Fruit fly (Drosophila melanogaster) S2 (cell line): ENCODE data around the gene hep.

Experiments used
- CG8478 ChIP-seq: fragments of >200 bp; optimal IDR thresholded peaks from 2 replicates; lab custom pipeline; 2018
- CTCF ChIP-seq, 2 experiments: fragments of >200 bp; optimal IDR thresholded peaks; 2 replicates each; lab custom pipeline; 2018

The hep gene

DNA sequence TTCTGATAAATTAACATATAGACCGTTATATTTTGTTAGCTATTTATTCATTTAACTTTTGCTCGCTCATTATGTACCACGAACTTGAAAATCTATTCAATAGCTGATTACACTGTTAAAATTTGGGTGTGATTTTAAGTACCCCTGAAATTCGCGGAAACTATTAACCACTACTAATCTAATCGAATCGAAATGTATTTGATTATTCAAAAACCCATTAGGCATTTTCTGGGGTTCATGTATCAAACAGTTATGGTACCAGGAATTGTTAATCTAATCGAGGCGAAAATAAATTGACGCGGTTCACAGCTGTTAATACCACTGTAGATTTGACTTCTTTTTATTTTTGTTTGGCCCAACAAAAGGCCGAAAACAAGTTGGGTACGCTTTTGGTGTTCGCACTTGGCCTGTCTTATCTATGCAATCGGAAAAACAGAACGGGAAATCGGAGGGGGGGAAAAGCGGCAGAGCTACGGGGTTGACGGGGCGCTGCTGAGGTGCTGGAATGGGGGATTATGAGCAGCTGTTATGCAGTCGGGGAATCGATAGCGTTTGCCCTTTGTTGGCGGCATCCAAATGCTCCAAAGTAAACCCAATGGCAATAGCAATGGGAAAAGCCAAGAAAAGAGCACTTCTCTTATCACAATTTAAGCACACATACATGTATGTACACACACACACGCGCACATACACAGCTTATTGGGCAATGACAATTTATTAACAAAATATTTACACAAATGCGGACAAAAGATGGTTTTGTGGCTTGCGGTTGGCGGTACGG, 2.0 kb downstream of the hep start:
- no peak for TF ChIP-seq CG8478
- TF ChIP-seq CTCF (optimal IDR thresholded peaks at IDR 0.05; lab: Kevin White, UChicago): no peak

DNA sequence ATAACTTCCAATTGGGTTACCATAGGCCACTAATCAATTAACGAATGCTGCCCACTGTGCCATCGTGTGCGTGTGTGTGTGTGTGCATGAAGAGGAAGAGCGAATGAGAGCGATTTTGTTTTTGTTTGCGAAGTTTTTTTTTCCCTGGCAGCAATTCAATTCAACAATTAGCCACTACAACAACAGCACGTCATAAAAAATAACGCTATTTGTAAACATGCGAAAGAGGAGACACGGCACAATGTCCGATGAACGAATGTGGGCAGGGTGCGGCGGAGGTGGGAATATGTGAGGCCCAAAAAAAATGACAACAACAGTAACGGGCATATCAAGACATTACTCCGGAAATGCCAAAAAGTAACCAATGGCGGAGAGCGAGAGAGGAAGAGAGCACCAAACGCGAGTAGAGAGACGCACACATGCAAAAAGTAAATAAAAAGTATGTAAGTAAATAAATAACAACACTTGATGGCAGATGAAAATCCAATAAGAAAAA, 2.9 kb downstream of the hep start:
- TF ChIP-seq CTCF (optimal IDR thresholded peaks at IDR 0.05; lab: Kevin White, UChicago) (no peak), CG8478 (no peak)

DNA sequence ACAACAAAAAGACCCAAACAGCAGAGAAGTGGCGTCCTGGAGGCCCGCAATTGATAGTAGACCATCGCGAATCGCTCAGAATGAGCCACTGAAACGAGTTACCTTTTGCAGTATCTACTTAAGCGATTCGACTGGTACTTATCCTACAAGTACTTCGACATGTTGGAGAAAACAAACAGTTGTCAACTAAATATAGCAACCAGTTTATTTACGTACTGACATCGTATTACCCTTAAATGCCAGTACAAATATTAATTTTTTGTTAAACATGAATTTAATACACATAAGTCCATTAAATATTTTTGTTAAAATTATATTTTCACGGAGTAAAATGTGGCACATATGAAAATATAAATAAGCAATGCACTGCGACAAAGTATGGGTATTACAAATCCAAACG, 35.0 kb downstream of the hep start, which contains the start of gene CG12715:
Gene CG12715 (minus strand): TSS at position 101 of the 400 bp plus-strand sequence.
- TF ChIP-seq CTCF (optimal IDR thresholded peaks at IDR 0.05; lab: Kevin White, UChicago) (no peak), CG8478 (no peak)
